Fruit fly (Drosophila melanogaster): ENCODE measurements around the gene CG13794.

CG13794 gene

dm6 chr2L:7722723-7723122, at the start of gene CG13794:
Gene CG13794, minus strand, starts transcription at chr2L:7722823.
- TF ChIP-seq lab (GFP tag; optimal IDR thresholded peaks at IDR 0.05) (no peak), schlank (tag; optimal IDR thresholded peaks at IDR 0.05) (no peak), CG4617 (GFP tag; optimal IDR thresholded peaks at IDR 0.05; ENCODE audit: borderline replicate concordance) (no peak), CG9727 (GFP tag; optimal IDR thresholded peaks at IDR 0.05) (no peak), gce (GFP tag; IDR thresholded peaks at IDR 0.05) (no peak), CG6254 (GFP tag; optimal IDR thresholded peaks at IDR 0.05) (no peak), kah (GFP tag; optimal IDR thresholded peaks at IDR 0.05) (no peak), sug (tag; optimal IDR thresholded peaks at IDR 0.05) (no peak), Hr51 (GFP tag; optimal IDR thresholded peaks at IDR 0.05) (no peak), Xbp1 (GFP tag; optimal IDR thresholded peaks at IDR 0.05) (no peak), bbx (GFP tag; IDR thresholded peaks at IDR 0.05; ENCODE audit: partially characterized antibody) (no peak), CG34376 (GFP tag; optimal IDR thresholded peaks at IDR 0.05) (no peak), CG34224 (GFP tag; IDR thresholded peaks at IDR 0.05; ENCODE audit: partially characterized antibody) (no peak), CG30403 (GFP tag; optimal IDR thresholded peaks at IDR 0.05) (no peak)

DNA sequence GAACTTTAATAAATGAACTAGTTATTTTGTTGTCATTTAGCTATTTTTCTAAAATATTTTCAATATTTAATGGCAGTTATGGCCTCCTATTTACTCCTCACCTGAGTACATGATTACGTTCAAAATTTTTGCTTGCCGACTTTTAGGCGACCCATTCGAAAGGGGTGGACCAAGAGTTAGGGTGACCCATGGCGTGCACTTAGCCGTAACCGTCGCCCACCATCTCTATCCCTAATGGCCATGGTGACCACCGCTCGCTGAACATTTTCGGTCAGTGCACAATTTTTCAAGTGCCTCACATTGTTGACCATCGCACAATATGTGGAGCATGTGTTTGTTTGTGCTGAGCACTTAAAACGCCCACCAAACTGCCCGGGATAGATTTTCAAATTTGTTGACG, 49.3 kb upstream of the CG13794 start:
- TF ChIP-seq mirr (GFP tag; optimal IDR thresholded peaks at IDR 0.05) = no peak
- no peak for TF ChIP-seq gt (GFP tag; IDR thresholded peaks at IDR 0.05)
- TF ChIP-seq CG18262 (tag; optimal IDR thresholded peaks at IDR 0.05) = no peak
- TF ChIP-seq CG7987 (GFP tag; optimal IDR thresholded peaks at IDR 0.05) = no peak
- TF ChIP-seq ind (GFP tag; optimal IDR thresholded peaks at IDR 0.05) = no peak
- TF ChIP-seq Hr51 (GFP tag; optimal IDR thresholded peaks at IDR 0.05) = no peak
- peak; percentile 60 for TF ChIP-seq CG17568 (GFP tag; optimal IDR thresholded peaks at IDR 0.05)
- no peak for TF ChIP-seq eve (GFP tag; optimal IDR thresholded peaks at IDR 0.05)
- TF ChIP-seq lmd (GFP tag; IDR thresholded peaks at IDR 0.05) = no peak
- TF ChIP-seq CG6813 (GFP tag; optimal IDR thresholded peaks at IDR 0.05) = no peak
- TF ChIP-seq Dfd (GFP tag; optimal IDR thresholded peaks at IDR 0.05) = no peak
- no peak for TF ChIP-seq Blimp-1 (GFP tag; optimal IDR thresholded peaks at IDR 0.05)
- no peak for TF ChIP-seq YL-1 (GFP tag; optimal IDR thresholded peaks at IDR 0.05)
- TF ChIP-seq CG9215 (GFP tag; IDR thresholded peaks at IDR 0.05) = no peak
- no peak for TF ChIP-seq nerfin-2 (GFP tag; IDR thresholded peaks at IDR 0.05; ENCODE audit: partially characterized antibody)
- TF ChIP-seq gcm2 (GFP tag; optimal IDR thresholded peaks at IDR 0.05) = no peak
- no peak for TF ChIP-seq Xrp1 (GFP tag; IDR thresholded peaks at IDR 0.05)
- no peak for TF ChIP-seq CG15011 (GFP tag; optimal IDR thresholded peaks at IDR 0.05)
- TF ChIP-seq hbn (GFP tag; IDR thresholded peaks at IDR 0.05; ENCODE audit: partially characterized antibody) = no peak
- no peak for TF ChIP-seq CG11093 (GFP tag; IDR thresholded peaks at IDR 0.05)
- TF ChIP-seq crol (GFP tag; IDR thresholded peaks at IDR 0.05) = no peak
- TF ChIP-seq CG10267 (tag; optimal IDR thresholded peaks at IDR 0.05) = no peak
- no peak for TF ChIP-seq Dip3 (GFP tag; optimal IDR thresholded peaks at IDR 0.05)
- peak; percentile 5; the same call in 1 of the 2 replicates for TF ChIP-seq Rfx (GFP tag; IDR thresholded peaks at IDR 0.05)
- TF ChIP-seq CG6689 (GFP tag; IDR thresholded peaks at IDR 0.05) = 0 out of 2 replicates have a peak, but pooled peaks have one; percentile 7
- no peak for TF ChIP-seq CG15479 (GFP tag; optimal IDR thresholded peaks at IDR 0.05)
- TF ChIP-seq B-H2 (GFP tag; optimal IDR thresholded peaks at IDR 0.05) = no peak
- TF ChIP-seq az2 (GFP tag; optimal IDR thresholded peaks at IDR 0.05) = no peak
- no peak for TF ChIP-seq CG10431 (GFP tag; optimal IDR thresholded peaks at IDR 0.05)
- no peak for TF ChIP-seq H2.0 (GFP tag; IDR thresholded peaks at IDR 0.05)
- TF ChIP-seq CG11456 (GFP tag; IDR thresholded peaks at IDR 0.05) = 0 out of 3 replicates have a peak, but pooled peaks have one; percentile 22
- TF ChIP-seq CG9817 (tag; optimal IDR thresholded peaks at IDR 0.05) = no peak
- no peak for TF ChIP-seq CG17912 (GFP tag; optimal IDR thresholded peaks at IDR 0.05)
- no peak for TF ChIP-seq sna (GFP tag; IDR thresholded peaks at IDR 0.05; ENCODE audit: partially characterized antibody)
- no peak for TF ChIP-seq CoRest (tag; optimal IDR thresholded peaks at IDR 0.05)
- no peak for TF ChIP-seq Asciz (GFP tag; optimal IDR thresholded peaks at IDR 0.05)
- TF ChIP-seq CG3995 (GFP tag; optimal IDR thresholded peaks at IDR 0.05) = no peak

Measured in whole organism, embryonic.